Worm (Caenorhabditis elegans) whole organism, midembryonic: ENCODE data around the gene ugt-47.

Experiments
- T22C8.4 ChIP-seq: fragments of 200-800 bp; sonication (Bioruptor generic); IDR thresholded peaks from 2 replicates; pipeline ENCODE4 v1.3.6; 2022; ENCODE audit warnings: missing genetic modification characterization, missing compliant biosample characterization
- cog-1 ChIP-seq: sonication (generic microtip); optimal IDR thresholded peaks from 2 replicates; lab custom pipeline; 2016; ENCODE audit warnings: missing genetic modification characterization, missing compliant biosample characterization
- flt-1 ChIP-seq: fragments of 200-800 bp; sonication (Bioruptor generic); IDR thresholded peaks from 2 replicates; pipeline ENCODE4 v1.3.6; 2022; ENCODE audit warnings: missing genetic modification characterization, missing compliant biosample characterization
- klf-2 ChIP-seq: fragments of 200-800 bp; sonication (Bioruptor generic); conservative IDR thresholded peaks from 2 replicates; pipeline ENCODE4 v1.3.6; 2022; ENCODE audit warnings: missing genetic modification reagents, missing genetic modification characterization, missing compliant biosample characterization
- med-1 ChIP-seq: sonication (generic microtip); optimal IDR thresholded peaks from 2 replicates; lab custom pipeline; 2017; ENCODE audit warnings: missing genetic modification characterization, mild to moderate bottlenecking, missing compliant biosample characterization, antibody characterized with exemption, missing genetic modification reagents; ENCODE audit not compliant: insufficient read depth
- ref-1 ChIP-seq: fragments of 200-800 bp; sonication (Bioruptor generic); conservative IDR thresholded peaks from 2 replicates; pipeline ENCODE4 v1.3.6; 2022; ENCODE audit warnings: missing genetic modification reagents, missing genetic modification characterization, missing compliant biosample characterization
- tab-1 ChIP-seq: fragments of 200-800 bp; sonication (Bioruptor generic); IDR thresholded peaks from 2 replicates; pipeline ENCODE4 v1.3.6; 2022; ENCODE audit warnings: missing genetic modification characterization, missing compliant biosample characterization
- ztf-23 ChIP-seq: fragments of 200-800 bp; sonication (Bioruptor generic); IDR thresholded peaks from 2 replicates; pipeline ENCODE4 v1.3.6; 2022; ENCODE audit warnings: missing genetic modification reagents, missing genetic modification characterization, missing compliant biosample characterization
- ztf-29 ChIP-seq: fragments of 200-800 bp; sonication (Bioruptor generic); IDR thresholded peaks from 2 replicates; pipeline ENCODE4 v1.3.6; 2022; ENCODE audit warnings: missing genetic modification reagents, missing genetic modification characterization, missing compliant biosample characterization

Gene ugt-47

DNA sequence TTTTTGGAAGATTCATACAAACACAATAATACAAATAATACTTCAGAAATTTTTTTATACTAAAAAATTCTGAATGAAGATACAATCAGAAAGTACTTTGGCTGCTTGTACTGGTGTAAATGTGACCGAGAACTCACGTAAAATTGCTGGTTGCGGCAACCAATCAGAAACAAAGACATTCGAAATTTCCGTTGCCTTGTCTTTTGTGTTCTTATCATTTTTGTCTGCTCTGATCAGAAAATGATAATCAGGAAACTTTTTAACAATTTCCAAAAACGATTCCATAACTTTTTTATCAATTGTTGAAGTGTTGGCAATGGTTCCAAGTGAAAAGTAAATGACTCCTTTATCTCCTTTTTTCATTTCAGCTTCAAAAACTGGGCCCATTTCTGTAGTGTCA lies 1.5 kb downstream of the ugt-47 start:
- TF ChIP-seq med-1 (no peak), flt-1 (GFP tag; lab: Robert Waterston, UW) (no peak), ztf-29 (GFP tag; lab: Robert Waterston, UW) (no peak), ztf-23 (no peak), T22C8.4 (no peak), tab-1 (GFP tag; lab: Robert Waterston, UW) (no peak), klf-2 (GFP tag; lab: Robert Waterston, UW) (no peak), cog-1 (no peak), ref-1 (no peak)

ce11 chrV:10094374-10094773 lies 4.0 kb downstream of the ugt-47 start, which contains the start of gene srd-49:
TSS of gene srd-49 (plus strand) at chrV:10094674.
- TF ChIP-seq flt-1 (GFP tag; lab: Robert Waterston, UW) (no peak), ztf-29 (GFP tag; lab: Robert Waterston, UW) (no peak), cog-1 (no peak), med-1 (no peak), tab-1 (GFP tag; lab: Robert Waterston, UW) (no peak), klf-2 (GFP tag; lab: Robert Waterston, UW) (no peak), ztf-23 (no peak)

ce11 chrV:10091152-10091551 lies 7.2 kb downstream of the ugt-47 start, which contains the start of gene R04B5.11:
TSS of gene R04B5.11 (minus strand) at chrV:10091252.
- TF ChIP-seq ref-1 (no peak), cog-1 (no peak), T22C8.4 (no peak), tab-1 (GFP tag; lab: Robert Waterston, UW) (no peak), klf-2 (GFP tag; lab: Robert Waterston, UW) (no peak), ztf-23 (no peak), med-1 (no peak), flt-1 (GFP tag; lab: Robert Waterston, UW) (no peak), ztf-29 (GFP tag; lab: Robert Waterston, UW) (no peak)

- TF ChIP-seq klf-2 (GFP tag; lab: Robert Waterston, UW) (no peak), med-1 (no peak), T22C8.4 (no peak), flt-1 (GFP tag; lab: Robert Waterston, UW) (no peak), ztf-23 (no peak), tab-1 (GFP tag; lab: Robert Waterston, UW) (no peak), ref-1 (no peak), cog-1 (no peak), ztf-29 (GFP tag; lab: Robert Waterston, UW) (no peak)
Measured at ce11 chrV:10090461-10090860, 7.9 kb downstream of the ugt-47 start, which contains the start of gene R04B5.7. TSS of gene R04B5.7 (minus strand) at chrV:10090561.

ce11 chrV:10087103-10087502 lies 11.3 kb downstream of the ugt-47 start, which contains the start of gene R04B5.5:
TSS of gene R04B5.5 (plus strand) at chrV:10087480.
- TF ChIP-seq ztf-29 (GFP tag; lab: Robert Waterston, UW): no peak
- TF ChIP-seq med-1: no peak
- TF ChIP-seq cog-1: no peak

- TF ChIP-seq klf-2 (GFP tag; lab: Robert Waterston, UW) (no peak), med-1 (no peak), tab-1 (GFP tag; lab: Robert Waterston, UW) (no peak), ref-1 (no peak), T22C8.4 (no peak), ztf-23 (no peak), ztf-29 (GFP tag; lab: Robert Waterston, UW) (no peak), flt-1 (GFP tag; lab: Robert Waterston, UW) (no peak), cog-1 (no peak)
Measured at ce11 chrV:10086141-10086540, 12.3 kb downstream of the ugt-47 start.

DNA sequence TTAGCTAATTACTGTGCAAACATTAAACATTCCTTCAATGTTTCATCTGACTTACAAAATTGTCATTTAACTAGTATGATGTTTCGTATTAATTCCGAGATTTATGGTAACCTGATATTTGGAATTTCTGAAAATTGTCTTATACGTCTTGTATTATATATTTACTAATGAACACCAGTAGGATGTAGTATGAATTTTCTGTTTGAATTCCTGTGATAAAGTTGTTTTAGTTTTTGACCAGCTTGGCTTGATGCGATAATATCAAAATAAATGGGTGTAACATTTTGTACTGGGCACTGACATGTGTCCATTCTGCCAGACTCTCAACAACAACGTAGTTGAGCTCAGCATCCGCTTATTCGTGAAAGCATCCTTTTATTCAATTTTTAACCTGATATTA lies 13.5 kb downstream of the ugt-47 start, which contains the start of gene R04B5.6:
R04B5.6 (plus strand) TSS at position 301 of the 400 bp plus-strand sequence.
- no peak for TF ChIP-seq tab-1 (GFP tag; lab: Robert Waterston, UW)
- no peak for TF ChIP-seq ztf-23
- TF ChIP-seq ref-1: no peak
- no peak for TF ChIP-seq med-1
- no peak for TF ChIP-seq flt-1 (GFP tag; lab: Robert Waterston, UW)

DNA sequence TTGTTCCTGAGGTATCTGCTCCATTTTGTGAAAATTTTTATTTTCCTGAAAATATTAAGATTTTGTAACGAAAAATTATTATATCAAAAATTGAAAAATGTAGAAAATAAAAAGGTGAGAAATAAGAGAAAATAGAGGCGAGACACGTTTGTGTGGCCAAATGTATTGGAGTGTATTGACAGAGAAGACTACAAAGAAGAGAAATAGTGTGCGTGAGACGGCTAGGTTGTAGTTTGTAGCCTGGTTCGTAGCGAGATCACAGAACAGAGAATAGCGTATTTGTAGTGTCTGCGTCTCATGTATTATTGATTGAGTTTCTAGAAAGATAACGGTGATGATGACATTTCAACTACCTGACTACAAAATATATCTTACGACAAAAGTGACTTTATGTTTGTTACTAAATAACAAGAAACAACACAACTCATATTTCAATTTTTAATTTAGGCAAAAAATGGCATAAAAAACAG lies 14.4 kb downstream of the ugt-47 start, which contains the start of gene nhr-12:
nhr-12 (minus strand) TSS at position 51 of the 470 bp plus-strand sequence.
- no peak for TF ChIP-seq cog-1
- no peak for TF ChIP-seq klf-2 (GFP tag; lab: Robert Waterston, UW)
- no peak for TF ChIP-seq ztf-23
- TF ChIP-seq flt-1 (GFP tag; lab: Robert Waterston, UW): no peak
- TF ChIP-seq ref-1: no peak
- TF ChIP-seq tab-1 (GFP tag; lab: Robert Waterston, UW): no peak
- no peak for TF ChIP-seq med-1
- TF ChIP-seq ztf-29 (GFP tag; lab: Robert Waterston, UW): no peak
- TF ChIP-seq T22C8.4: no peak

- TF ChIP-seq ztf-23 (no peak), ref-1 (no peak), klf-2 (GFP tag; lab: Robert Waterston, UW) (no peak), flt-1 (GFP tag; lab: Robert Waterston, UW) (no peak), ztf-29 (GFP tag; lab: Robert Waterston, UW) (no peak), cog-1 (no peak), med-1 (no peak), T22C8.4 (no peak), tab-1 (GFP tag; lab: Robert Waterston, UW) (no peak)
Measured at ce11 chrV:10081636-10082035, 16.8 kb downstream of the ugt-47 start, which contains the start of gene nhr-205. TSS of gene nhr-205 (minus strand) at chrV:10081776.

DNA sequence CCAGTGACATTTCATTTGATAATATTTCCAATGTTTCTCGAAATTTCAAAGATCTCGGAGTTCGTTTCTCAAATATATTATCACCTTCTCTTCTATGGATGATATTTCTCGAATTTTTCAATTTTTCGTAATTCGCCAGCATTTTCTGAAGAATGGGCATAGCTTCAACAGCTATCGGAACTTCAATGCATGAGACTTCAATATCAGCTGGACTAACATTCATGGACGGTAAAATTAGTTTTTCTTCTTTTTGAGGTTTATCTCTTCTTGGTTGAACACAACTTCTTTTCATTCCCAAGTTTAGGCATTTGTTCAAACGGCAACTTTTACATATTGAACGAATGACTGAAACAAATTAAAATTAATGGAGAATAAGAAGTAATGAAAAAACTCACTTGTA lies 17.5 kb downstream of the ugt-47 start:
- TF ChIP-seq ztf-23 (no peak), med-1 (no peak), flt-1 (GFP tag; lab: Robert Waterston, UW) (no peak), klf-2 (GFP tag; lab: Robert Waterston, UW) (no peak), cog-1 (no peak), T22C8.4 (no peak), tab-1 (GFP tag; lab: Robert Waterston, UW) (no peak), ztf-29 (GFP tag; lab: Robert Waterston, UW) (no peak), ref-1 (no peak)

ce11 chrV:10078244-10078643 lies 20.2 kb downstream of the ugt-47 start, which contains the start of gene R04B5.1:
TSS of gene R04B5.1 (minus strand) at chrV:10078344.
- TF ChIP-seq ref-1: no peak
- TF ChIP-seq cog-1: no peak
- TF ChIP-seq ztf-23: no peak
- no peak for TF ChIP-seq tab-1 (GFP tag; lab: Robert Waterston, UW)
- no peak for TF ChIP-seq klf-2 (GFP tag; lab: Robert Waterston, UW)
- no peak for TF ChIP-seq flt-1 (GFP tag; lab: Robert Waterston, UW)
